Fruit fly (Drosophila melanogaster) S2 (cell line): ENCODE results near the gene CG14074.

ENCODE experiments used
- CG8478 ChIP-seq: fragments of >200 bp; optimal IDR thresholded peaks from 2 replicates; lab custom pipeline; 2018
- CTCF ChIP-seq, 2 experiments: fragments of >200 bp; optimal IDR thresholded peaks; 2 replicates each; lab custom pipeline; 2018

- no peak for TF ChIP-seq CG8478 (lab: Kevin White, UChicago)
- peak; percentile 71 to 77 for TF ChIP-seq CTCF (optimal IDR thresholded peaks at IDR 0.05; lab: Kevin White, UChicago)
Observed at dm6 chr3L:18916466-18916865, 50.4 kb downstream of the CG14074 start.
